Worm (Caenorhabditis elegans) whole organism, L4 larva: ENCODE results near the gene str-57.

Source experiments
- aha-1 ChIP-seq: fragments of 150-350 bp; peaks from one replicate; lab custom pipeline; 2014; ENCODE audit warnings: missing biosample characterization, missing genetic modification characterization
- dpl-1 ChIP-seq: fragments of 150-350 bp; optimal IDR thresholded peaks from 2 replicates; lab custom pipeline; 2014; ENCODE audit warnings: missing biosample characterization, missing genetic modification reagents, missing genetic modification characterization
- nhr-76 ChIP-seq: fragments of 150-350 bp; optimal IDR thresholded peaks from 2 replicates; lab custom pipeline; 2014; ENCODE audit warnings: missing biosample characterization, missing genetic modification characterization
- pha-4 ChIP-seq, 2 experiments: fragments of 150-350 bp in 1 of 2; fragments of 200-800 bp in 1 of 2; sonication (Bioruptor generic) in 1 of 2; IDR thresholded peaks in 1 of 2; optimal IDR thresholded peaks in 1 of 2; 2 replicates each; pipeline versions ENCODE4 v1.3.6 to Lab custom; 2014 to 2022; ENCODE audit warnings: missing genetic modification characterization in 2 of 2, missing genetic modification reagents in 2 of 2, missing biosample characterization in 1 of 2, missing compliant biosample characterization in 1 of 2
- unc-130 ChIP-seq: sonication (generic microtip); optimal IDR thresholded peaks from 2 replicates; lab custom pipeline; 2016; ENCODE audit warnings: missing genetic modification reagents, missing genetic modification characterization, missing compliant biosample characterization

DNA sequence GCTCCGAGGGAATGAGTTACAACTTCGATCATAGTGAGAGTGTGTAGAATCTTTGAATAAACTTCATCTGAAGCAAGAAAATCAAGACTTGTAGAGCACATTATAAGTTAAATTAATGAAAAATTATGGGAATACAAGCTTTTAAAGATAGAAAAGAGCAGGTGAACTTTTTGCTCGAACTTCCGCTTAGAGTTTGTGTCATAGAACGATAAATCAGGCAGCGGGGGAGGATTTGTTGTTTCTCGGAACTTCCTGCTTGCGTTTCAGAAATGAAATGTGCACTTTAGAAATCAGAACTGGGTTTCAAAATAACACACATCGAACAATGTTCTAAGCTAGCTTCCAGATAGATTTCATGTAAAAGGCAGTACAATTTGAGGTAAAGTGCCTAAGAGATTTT is 29.4 kb upstream of the str-57 start, which contains the start of gene srh-149:
- no peak for TF ChIP-seq pha-4 (GFP tag; IDR thresholded peaks at IDR 0.05; lab: Robert Waterston, UW)
- TF ChIP-seq pha-4 (tag; optimal IDR thresholded peaks at IDR 0.05; lab: Kevin White, UChicago), result no peak
- no peak for TF ChIP-seq nhr-76
- TF ChIP-seq unc-130 (GFP tag; lab: Kevin White, UChicago), result no peak
- peak; percentile 51 for TF ChIP-seq aha-1 (tag; lab: Kevin White, UChicago)
- TF ChIP-seq dpl-1 (GFP tag; lab: Kevin White, UChicago), result no peak
